Fruit fly (Drosophila melanogaster): Measurements from ENCODE around the gene SNF4Agamma.

DNA sequence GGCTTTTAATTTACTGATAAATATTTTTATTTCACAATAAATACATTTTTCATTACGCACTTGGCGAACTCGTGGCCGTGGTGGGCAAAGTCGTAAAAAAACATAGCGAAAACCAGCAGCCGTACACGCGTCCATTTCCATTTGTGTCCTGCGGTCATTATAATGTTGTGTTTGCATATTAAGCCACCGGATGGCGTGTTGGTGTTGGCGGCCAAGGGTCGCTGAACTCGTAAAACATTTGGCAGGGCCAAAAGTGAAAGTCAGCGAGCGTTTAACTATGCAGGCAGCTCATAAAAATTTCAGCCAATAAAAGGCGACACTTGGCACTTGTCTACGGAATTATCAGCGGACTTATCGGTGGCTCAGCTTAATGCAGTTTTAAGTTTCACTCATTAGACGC is 111.9 kb downstream of the SNF4Agamma start:
- no peak for TF ChIP-seq CG16863 (GFP tag; optimal IDR thresholded peaks at IDR 0.05)
- TF ChIP-seq B-H1 (GFP tag; IDR thresholded peaks at IDR 0.05), result no peak
- no peak for TF ChIP-seq pan (optimal IDR thresholded peaks at IDR 0.05)
- no peak for TF ChIP-seq pan (GFP tag; optimal IDR thresholded peaks at IDR 0.05 in 1 of 2, IDR thresholded peaks at IDR 0.05 in 1 of 2)
- no peak for TF ChIP-seq CG7271 (tag; optimal IDR thresholded peaks at IDR 0.05)
- no peak for TF ChIP-seq CG16779 (GFP tag; IDR thresholded peaks at IDR 0.05)
- no peak for TF ChIP-seq Bteb2 (GFP tag; optimal IDR thresholded peaks at IDR 0.05)
- TF ChIP-seq tgo (GFP tag; IDR thresholded peaks at IDR 0.05), result no peak
